Worm (Caenorhabditis elegans): ENCODE measurements around the gene vwa-8.

vwa-8 gene

DNA sequence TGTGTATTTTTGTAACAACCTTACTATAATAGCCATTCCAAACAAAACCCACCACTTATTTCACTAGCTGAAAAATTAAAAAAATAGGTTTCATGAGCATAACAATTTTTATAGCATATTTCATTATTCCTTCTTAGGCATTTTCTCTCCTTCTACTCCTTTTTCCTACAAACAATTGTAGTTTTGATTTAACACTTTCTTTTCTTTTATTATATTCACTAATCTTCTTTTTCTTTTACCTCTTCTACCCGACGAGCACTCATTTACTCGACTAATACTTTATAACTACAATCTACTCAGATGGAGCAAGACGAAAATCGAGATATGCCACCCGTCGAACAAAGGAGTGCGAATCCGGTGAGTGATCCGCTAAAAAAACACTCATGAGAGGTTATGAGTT, 57.0 kb downstream of the vwa-8 start, which contains the start of gene C53C7.3:
C53C7.3 (plus strand) TSS at position 301 of the 400 bp plus-strand sequence.
- TF ChIP-seq fkh-6 (tag; optimal IDR thresholded peaks at IDR 0.05), result no peak
- no peak for TF ChIP-seq fkh-10 (GFP tag; optimal IDR thresholded peaks at IDR 0.05)
- TF ChIP-seq F13H6.1 (tag; optimal IDR thresholded peaks at IDR 0.05), result no peak
- no peak for TF ChIP-seq ref-2 (tag; optimal IDR thresholded peaks at IDR 0.05)
- no peak for TF ChIP-seq zip-5 (tag; optimal IDR thresholded peaks at IDR 0.05)
- TF ChIP-seq nhr-232 (tag; optimal IDR thresholded peaks at IDR 0.05), result no peak
- TF ChIP-seq lim-6 (tag; optimal IDR thresholded peaks at IDR 0.05), result no peak
- no peak for TF ChIP-seq madf-2 (tag; optimal IDR thresholded peaks at IDR 0.05)
- no peak for TF ChIP-seq C08G9.2 (tag; optimal IDR thresholded peaks at IDR 0.05)
- TF ChIP-seq hlh-13 (GFP tag; optimal IDR thresholded peaks at IDR 0.05), result no peak
- TF ChIP-seq nfya-1 (tag; optimal IDR thresholded peaks at IDR 0.05), result no peak
- TF ChIP-seq pros-1 (tag; optimal IDR thresholded peaks at IDR 0.05), result no peak
- TF ChIP-seq hlh-6 (tag; optimal IDR thresholded peaks at IDR 0.05), result no peak
- TF ChIP-seq ceh-14 (tag; optimal IDR thresholded peaks at IDR 0.05), result no peak
- TF ChIP-seq ets-4 (tag; optimal IDR thresholded peaks at IDR 0.05), result no peak

Data from whole organism, late embryonic.